Fruit fly (Drosophila melanogaster): ENCODE measurements around the gene hog.

Gene hog

dm6 chrX:14718842-14719241 is at the start of gene hog:
Gene hog, minus strand, starts transcription at chrX:14718942.
- TF ChIP-seq CG8478 (optimal IDR thresholded peaks at IDR 0.05) (no peak), CTCF (optimal IDR thresholded peaks at IDR 0.05) (no peak)

DNA sequence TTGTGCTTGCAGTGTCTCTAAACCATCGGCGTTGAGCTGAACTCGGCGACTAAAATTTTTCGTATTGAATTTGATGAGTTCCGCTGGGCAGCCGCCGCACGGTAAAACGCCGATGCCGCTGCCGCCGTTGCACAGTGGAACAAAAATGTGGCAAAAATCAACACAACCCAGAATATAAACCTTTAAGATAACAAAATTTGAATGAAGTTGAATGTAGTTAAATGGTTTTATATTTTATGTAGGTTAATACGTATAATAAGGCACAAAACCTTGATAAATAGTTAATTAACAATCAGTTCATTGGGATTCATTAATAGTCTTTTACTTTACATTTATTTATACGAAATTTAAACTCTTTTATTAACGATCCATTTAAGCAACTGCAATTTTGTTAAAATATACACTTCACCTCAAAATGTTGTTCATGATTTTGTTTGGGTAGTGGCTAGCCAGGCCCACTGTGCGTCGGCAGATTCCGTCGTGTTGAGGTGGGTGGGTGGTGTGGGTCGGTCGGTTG is 47.1 kb upstream of the hog start, which contains the start of gene CG15890:
CG15890 (minus strand) TSS at position 51 of the 517 bp plus-strand sequence.
- no peak for TF ChIP-seq CTCF (optimal IDR thresholded peaks at IDR 0.05)
- TF ChIP-seq CG8478 (optimal IDR thresholded peaks at IDR 0.05): no peak

- TF ChIP-seq CG8478 (optimal IDR thresholded peaks at IDR 0.05) (no peak), CTCF (optimal IDR thresholded peaks at IDR 0.05) (no peak)
These were observed 46.3 kb upstream of the hog start for dm6 chrX:14765024-14765423.

DNA sequence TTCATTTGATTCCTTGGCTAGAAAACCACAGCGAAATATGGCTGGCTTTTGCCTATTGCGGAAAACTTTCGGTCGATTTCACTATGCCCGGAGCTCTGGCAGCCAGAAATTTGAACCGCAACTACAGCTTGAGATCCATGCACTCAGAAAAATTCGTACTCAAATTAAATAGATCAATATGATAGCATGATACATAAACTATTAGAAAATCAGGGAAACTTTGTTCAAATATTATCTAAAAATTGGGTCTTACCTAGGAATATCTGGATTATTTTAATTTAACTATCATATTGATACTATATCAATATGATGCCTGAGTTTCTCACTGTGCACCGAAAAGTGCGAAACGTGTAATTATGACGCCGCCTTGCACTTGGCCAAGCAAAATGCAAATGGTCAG is 32.4 kb upstream of the hog start:
- TF ChIP-seq CTCF (optimal IDR thresholded peaks at IDR 0.05) (no peak), CG8478 (optimal IDR thresholded peaks at IDR 0.05) (no peak)

- TF ChIP-seq CTCF (optimal IDR thresholded peaks at IDR 0.05) (no peak), CG8478 (optimal IDR thresholded peaks at IDR 0.05) (no peak)
These were observed 31.7 kb upstream of the hog start for dm6 chrX:14750448-14750847.

- TF ChIP-seq CTCF (optimal IDR thresholded peaks at IDR 0.05) (no peak), CG8478 (optimal IDR thresholded peaks at IDR 0.05) (no peak)
These were observed 30.5 kb upstream of the hog start, which contains the start of gene NetB for dm6 chrX:14749086-14749874. Gene NetB, minus strand, starts transcription at chrX:14749376.

- TF ChIP-seq CG8478 (optimal IDR thresholded peaks at IDR 0.05): no peak
- no peak for TF ChIP-seq CTCF (optimal IDR thresholded peaks at IDR 0.05)
These were observed 25.1 kb upstream of the hog start for dm6 chrX:14743819-14744218.

dm6 chrX:14738420-14738819 is 19.7 kb upstream of the hog start:
- TF ChIP-seq CG8478 (optimal IDR thresholded peaks at IDR 0.05) (no peak), CTCF (optimal IDR thresholded peaks at IDR 0.05) (no peak)

- TF ChIP-seq CTCF (optimal IDR thresholded peaks at IDR 0.05) (no peak), CG8478 (optimal IDR thresholded peaks at IDR 0.05) (no peak)
These were observed 8.8 kb upstream of the hog start for dm6 chrX:14727580-14727979.

dm6 chrX:14725084-14725483 is 6.3 kb upstream of the hog start:
- TF ChIP-seq CG8478 (optimal IDR thresholded peaks at IDR 0.05): no peak
- TF ChIP-seq CTCF (optimal IDR thresholded peaks at IDR 0.05): no peak

- TF ChIP-seq CTCF (optimal IDR thresholded peaks at IDR 0.05) (no peak), CG8478 (optimal IDR thresholded peaks at IDR 0.05) (no peak)
These were observed 1.5 kb downstream of the hog start for dm6 chrX:14717245-14717644.

DNA sequence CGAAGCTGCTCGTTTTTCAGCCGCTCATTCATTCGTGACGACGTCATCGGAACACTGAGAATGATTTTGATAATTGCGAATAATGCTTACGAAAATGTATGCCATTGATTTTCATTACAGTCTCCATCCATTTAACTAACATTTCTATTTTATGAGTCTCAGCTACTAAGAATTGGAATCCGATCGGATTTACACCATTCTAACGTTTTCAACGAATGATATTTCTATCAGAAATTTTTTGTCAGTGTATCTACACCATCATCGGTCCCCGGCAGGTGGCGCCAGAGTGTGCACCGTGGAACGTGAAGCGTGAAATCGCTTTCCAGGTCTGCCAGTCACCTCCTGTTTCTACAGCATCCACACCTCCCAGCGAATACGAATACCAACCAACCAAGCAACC is 3.6 kb downstream of the hog start:
- TF ChIP-seq CG8478 (optimal IDR thresholded peaks at IDR 0.05): no peak
- peak; percentile 51 to 61 for TF ChIP-seq CTCF (optimal IDR thresholded peaks at IDR 0.05)

DNA sequence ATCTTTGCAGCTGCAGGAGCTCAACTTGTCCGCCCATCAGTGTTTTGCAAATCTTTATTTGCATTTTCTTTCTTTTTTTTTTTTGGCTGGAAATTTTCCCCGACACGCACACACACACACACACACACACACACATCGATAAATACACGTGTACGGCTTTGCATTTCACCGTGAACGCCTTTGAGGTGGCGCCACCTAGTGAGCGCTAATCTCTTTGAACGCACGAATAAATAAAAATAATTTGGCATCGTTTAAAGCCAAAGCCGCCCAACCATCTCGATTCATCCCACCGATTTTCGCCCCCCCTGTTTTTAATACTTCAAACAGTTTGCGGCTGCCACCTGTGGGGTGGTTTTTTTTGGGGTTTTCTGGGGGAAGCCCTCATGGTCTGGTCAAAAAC is 6.3 kb downstream of the hog start:
- TF ChIP-seq CTCF (optimal IDR thresholded peaks at IDR 0.05) (peak; percentile 57 to 70), CG8478 (optimal IDR thresholded peaks at IDR 0.05) (no peak)

- TF ChIP-seq CG8478 (optimal IDR thresholded peaks at IDR 0.05) (no peak), CTCF (optimal IDR thresholded peaks at IDR 0.05) (no peak)
These were observed 16.7 kb downstream of the hog start, which contains the start of gene CG43088 for dm6 chrX:14702058-14702457. Gene CG43088, plus strand, starts transcription at chrX:14702358.

- no peak for TF ChIP-seq CG8478 (optimal IDR thresholded peaks at IDR 0.05)
- TF ChIP-seq CTCF (optimal IDR thresholded peaks at IDR 0.05): no peak
These were observed 29.6 kb downstream of the hog start for dm6 chrX:14689108-14689507.

- no peak for TF ChIP-seq CG8478 (optimal IDR thresholded peaks at IDR 0.05)
- no peak for TF ChIP-seq CTCF (optimal IDR thresholded peaks at IDR 0.05)
These were observed 39.6 kb downstream of the hog start, which contains the start of gene CG5321 for dm6 chrX:14679189-14679588. Gene CG5321, plus strand, starts transcription at chrX:14679568.

Measured in S2 (cell line).